Fruit fly (Drosophila melanogaster): ENCODE measurements around the gene Lnk.

DNA sequence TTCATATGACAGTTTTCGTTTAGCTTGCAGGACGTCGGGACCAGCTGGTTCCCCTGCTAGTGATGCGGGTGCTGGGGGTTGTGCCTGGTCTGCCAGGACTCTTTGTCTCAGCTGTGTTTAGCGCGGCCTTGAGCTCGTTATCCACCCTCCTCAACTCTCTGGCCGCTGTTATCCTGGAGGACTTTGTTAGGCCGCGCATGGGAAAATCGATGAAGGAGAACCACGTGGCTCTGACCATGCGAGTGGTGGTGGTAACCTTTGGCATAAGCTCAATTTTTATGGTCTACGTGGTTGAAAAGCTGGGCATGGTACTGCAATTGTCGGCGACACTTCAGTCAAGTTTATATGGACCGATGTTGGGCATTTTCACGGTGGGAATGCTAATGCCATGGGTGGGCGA lies 31.6 kb downstream of the Lnk start:
- no peak for TF ChIP-seq Gug (GFP tag; IDR thresholded peaks at IDR 0.05)
- TF ChIP-seq Eip75B (GFP tag; optimal IDR thresholded peaks at IDR 0.05), result no peak
- TF ChIP-seq Lpt (GFP tag; optimal IDR thresholded peaks at IDR 0.05), result no peak
- no peak for TF ChIP-seq svp (GFP tag)
- no peak for TF ChIP-seq CG10669 (GFP tag; optimal IDR thresholded peaks at IDR 0.05)
- TF ChIP-seq dsx (GFP tag; optimal IDR thresholded peaks at IDR 0.05; ENCODE audit: poor library complexity, severe bottlenecking), result no peak
- TF ChIP-seq pdm3 (GFP tag; optimal IDR thresholded peaks at IDR 0.05), result no peak
- no peak for TF ChIP-seq fkh (GFP tag; optimal IDR thresholded peaks at IDR 0.05)
- TF ChIP-seq CG32006 (GFP tag; optimal IDR thresholded peaks at IDR 0.05), result no peak
- no peak for TF ChIP-seq Sox15 (GFP tag; optimal IDR thresholded peaks at IDR 0.05)
- TF ChIP-seq Hr39 (GFP tag; optimal IDR thresholded peaks at IDR 0.05), result no peak
- no peak for TF ChIP-seq fd59A (GFP tag; optimal IDR thresholded peaks at IDR 0.05)
- TF ChIP-seq Blimp-1 (GFP tag; optimal IDR thresholded peaks at IDR 0.05), result no peak
